Fruit fly (Drosophila melanogaster): ENCODE data around the gene Cul5.

dm6 chr3R:29096009-29096443 lies 33.3 kb upstream of the Cul5 start:
- TF ChIP-seq Myc (optimal IDR thresholded peaks at IDR 0.05): no peak
- TF ChIP-seq insv (optimal IDR thresholded peaks at IDR 0.05): no peak
